Fruit fly (Drosophila melanogaster) whole organism: ENCODE measurements around the gene elB.

Experiments
- CG8478 ChIP-seq: fragments of >200 bp; optimal IDR thresholded peaks from 2 replicates; lab custom pipeline; 2018; ENCODE audit warnings: inconsistent platforms
- Dll ChIP-seq: fragments of >200 bp; optimal IDR thresholded peaks from 2 replicates; lab custom pipeline; 2017
- EcR ChIP-seq, 2 experiments: fragments of >200 bp; optimal IDR thresholded peaks; 2 replicates each; lab custom pipeline; 2017; ENCODE audit warnings: missing biosample characterization in 2 of 2, missing genetic modification characterization in 2 of 2, missing genetic modification reagents in 2 of 2
- pan ChIP-seq: fragments of >200 bp; optimal IDR thresholded peaks from 2 replicates; lab custom pipeline; 2017
- psq ChIP-seq: fragments of >200 bp; optimal IDR thresholded peaks from 2 replicates; lab custom pipeline; 2017
- usp ChIP-seq: fragments of >200 bp; optimal IDR thresholded peaks from 2 replicates; lab custom pipeline; 2017; ENCODE audit warnings: missing biosample characterization, missing genetic modification characterization, mixed read lengths

Gene elB

DNA sequence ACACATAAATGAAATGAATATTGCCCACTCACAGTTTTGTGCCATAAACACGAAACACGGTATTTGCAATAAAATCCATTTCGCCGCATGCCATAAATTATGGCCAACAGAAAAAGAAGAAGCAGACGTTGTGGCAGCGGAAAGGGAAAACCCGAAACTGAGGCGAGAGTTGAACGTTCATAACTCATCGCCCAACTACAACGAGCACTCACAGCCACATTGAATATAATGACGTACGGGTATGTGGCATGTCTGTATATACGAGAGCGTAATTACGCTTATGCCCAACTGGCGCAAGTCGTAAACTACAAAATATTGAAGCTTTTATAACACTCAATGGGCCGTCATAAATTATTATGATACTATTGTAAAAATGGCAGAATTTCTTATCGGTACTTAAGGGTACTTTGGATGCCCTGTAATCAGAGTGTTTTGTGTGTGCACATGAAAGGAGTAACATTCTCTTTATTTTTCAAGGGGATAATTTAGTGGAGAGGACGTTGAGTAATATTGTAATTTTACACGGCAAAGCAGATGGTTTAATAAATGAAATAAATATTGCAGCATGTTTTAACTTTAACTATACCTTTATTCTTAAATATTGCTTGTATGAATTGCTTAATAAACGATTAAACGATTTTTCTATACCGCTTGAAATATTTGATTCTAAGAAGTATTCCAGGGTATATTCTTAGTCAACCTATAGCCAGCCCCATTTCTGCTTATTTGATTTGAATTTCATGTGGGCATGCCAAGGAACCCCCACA is 14.9 kb downstream of the elB start:
- TF ChIP-seq usp (GFP tag; lab: Kevin White, UChicago) (no peak), pan (lab: Kevin White, UChicago) (no peak), EcR (GFP tag; optimal IDR thresholded peaks at IDR 0.05; lab: Kevin White, UChicago) (no peak), CG8478 (lab: Kevin White, UChicago) (no peak), psq (lab: Kevin White, UChicago) (no peak), Dll (no peak)

DNA sequence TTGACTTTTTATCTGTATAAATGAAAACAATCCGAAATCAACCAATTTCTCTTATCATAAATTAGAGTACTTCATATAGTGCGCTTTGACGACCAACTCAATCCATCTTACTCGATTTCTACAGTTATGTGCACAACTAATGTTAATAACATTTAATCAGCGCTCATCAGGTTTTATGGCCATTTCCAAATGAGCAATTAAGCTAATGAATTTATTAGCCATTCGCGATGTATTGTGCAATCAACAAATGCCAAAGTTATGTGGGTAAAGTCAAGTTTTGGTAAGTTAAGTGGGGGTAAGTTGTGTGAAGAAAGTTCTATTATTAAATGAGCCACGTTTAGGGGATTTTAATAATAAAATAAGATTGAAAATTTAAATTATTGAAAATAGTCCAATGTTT is 15.8 kb downstream of the elB start:
- TF ChIP-seq pan (lab: Kevin White, UChicago), result no peak
- TF ChIP-seq EcR (GFP tag; optimal IDR thresholded peaks at IDR 0.05; lab: Kevin White, UChicago), result no peak
- no peak for TF ChIP-seq CG8478 (lab: Kevin White, UChicago)

DNA sequence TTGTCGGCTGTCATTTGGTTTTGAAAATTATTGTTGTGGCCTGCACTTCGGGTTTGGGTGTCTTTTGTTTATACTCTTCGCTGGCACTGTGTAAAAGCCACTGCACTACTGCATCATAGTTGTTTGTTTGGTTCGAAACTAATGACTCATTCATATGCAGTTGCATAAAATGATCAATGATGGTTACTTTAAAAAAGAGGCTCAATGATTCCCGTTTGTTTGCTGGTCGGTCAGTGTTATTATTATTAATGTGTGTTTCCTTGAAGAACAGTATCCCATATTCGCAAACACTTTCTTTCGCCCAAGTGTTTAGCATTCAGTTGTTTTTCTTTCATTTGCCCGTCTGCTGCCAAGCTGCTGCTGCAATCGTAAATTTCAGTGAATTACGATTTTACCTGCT is 20.9 kb downstream of the elB start:
- no peak for TF ChIP-seq CG8478 (lab: Kevin White, UChicago)
- TF ChIP-seq pan (lab: Kevin White, UChicago), result no peak
- TF ChIP-seq Dll, result no peak
- TF ChIP-seq EcR (GFP tag; optimal IDR thresholded peaks at IDR 0.05; lab: Kevin White, UChicago), result no peak
- TF ChIP-seq psq (lab: Kevin White, UChicago), result no peak
- no peak for TF ChIP-seq usp (GFP tag; lab: Kevin White, UChicago)

DNA sequence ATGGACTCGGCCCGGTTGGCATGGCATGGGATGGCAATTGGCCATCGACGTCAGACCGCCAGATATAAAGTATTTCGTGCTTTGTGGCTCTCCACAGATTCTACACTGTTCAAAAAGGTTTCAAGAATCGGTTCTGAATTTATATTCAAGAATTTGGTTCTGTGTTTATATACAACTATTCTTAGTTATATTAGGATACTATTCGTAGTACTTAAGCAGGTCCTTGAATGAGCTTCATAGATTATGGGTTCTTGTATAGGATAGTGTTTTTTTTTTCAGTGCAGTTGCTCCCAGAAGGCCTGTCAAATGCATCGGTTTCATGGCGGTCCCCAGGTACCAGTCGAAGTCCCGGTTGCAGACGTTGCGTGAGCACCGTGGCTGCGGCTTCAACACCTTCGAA is 22.8 kb downstream of the elB start:
- TF ChIP-seq EcR (GFP tag; optimal IDR thresholded peaks at IDR 0.05; lab: Kevin White, UChicago), result no peak
- no peak for TF ChIP-seq Dll
- TF ChIP-seq pan (lab: Kevin White, UChicago), result no peak
- no peak for TF ChIP-seq usp (GFP tag; lab: Kevin White, UChicago)
- no peak for TF ChIP-seq CG8478 (lab: Kevin White, UChicago)
- TF ChIP-seq psq (lab: Kevin White, UChicago), result no peak

DNA sequence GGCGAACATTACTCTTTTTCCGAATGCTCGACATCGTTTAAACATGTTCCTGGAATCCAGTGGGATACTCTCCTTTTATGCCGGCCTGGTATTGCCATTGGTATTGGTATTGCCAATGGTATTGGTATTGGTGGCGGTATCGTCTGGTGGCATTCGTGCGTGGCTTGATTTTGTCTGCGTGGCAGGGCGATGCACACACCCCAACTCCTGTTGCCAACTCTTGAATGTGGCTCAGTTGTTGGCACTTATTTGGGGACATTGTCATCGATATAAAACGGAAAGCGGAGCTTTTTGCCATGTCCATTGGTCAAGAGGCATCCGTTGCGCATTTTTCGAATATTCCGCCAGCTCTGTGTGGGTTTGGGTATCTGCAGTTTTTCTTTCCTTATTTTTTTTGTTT is 27.5 kb downstream of the elB start:
- TF ChIP-seq Dll (no peak), EcR (GFP tag; optimal IDR thresholded peaks at IDR 0.05; lab: Kevin White, UChicago) (no peak), usp (GFP tag; lab: Kevin White, UChicago) (no peak), psq (lab: Kevin White, UChicago) (no peak), pan (lab: Kevin White, UChicago) (no peak), CG8478 (lab: Kevin White, UChicago) (no peak)

DNA sequence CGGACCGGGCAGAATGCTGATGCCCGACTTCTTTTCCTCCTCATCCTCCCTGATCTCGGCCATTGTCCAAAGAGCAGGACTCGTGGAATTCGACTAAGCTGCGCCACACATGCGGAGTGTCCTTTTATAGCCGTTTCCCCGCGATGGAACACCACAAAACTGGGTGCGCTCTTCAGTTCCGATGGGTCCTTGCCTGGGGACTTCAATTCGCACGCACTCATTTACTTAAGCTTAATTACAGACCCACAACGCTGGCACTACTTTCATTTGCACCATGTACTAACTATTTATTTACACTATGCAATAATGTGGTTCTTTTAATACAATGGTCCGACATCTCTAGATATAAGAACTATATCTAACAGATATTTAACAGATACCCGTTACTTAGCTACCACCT is 28.3 kb downstream of the elB start, which contains the start of gene ppk:
ppk (minus strand) TSS at position 101 of the 400 bp plus-strand sequence.
- TF ChIP-seq psq (lab: Kevin White, UChicago) (no peak), pan (lab: Kevin White, UChicago) (no peak), usp (GFP tag; lab: Kevin White, UChicago) (no peak), CG8478 (lab: Kevin White, UChicago) (no peak), Dll (no peak), EcR (GFP tag; optimal IDR thresholded peaks at IDR 0.05; lab: Kevin White, UChicago) (no peak)

DNA sequence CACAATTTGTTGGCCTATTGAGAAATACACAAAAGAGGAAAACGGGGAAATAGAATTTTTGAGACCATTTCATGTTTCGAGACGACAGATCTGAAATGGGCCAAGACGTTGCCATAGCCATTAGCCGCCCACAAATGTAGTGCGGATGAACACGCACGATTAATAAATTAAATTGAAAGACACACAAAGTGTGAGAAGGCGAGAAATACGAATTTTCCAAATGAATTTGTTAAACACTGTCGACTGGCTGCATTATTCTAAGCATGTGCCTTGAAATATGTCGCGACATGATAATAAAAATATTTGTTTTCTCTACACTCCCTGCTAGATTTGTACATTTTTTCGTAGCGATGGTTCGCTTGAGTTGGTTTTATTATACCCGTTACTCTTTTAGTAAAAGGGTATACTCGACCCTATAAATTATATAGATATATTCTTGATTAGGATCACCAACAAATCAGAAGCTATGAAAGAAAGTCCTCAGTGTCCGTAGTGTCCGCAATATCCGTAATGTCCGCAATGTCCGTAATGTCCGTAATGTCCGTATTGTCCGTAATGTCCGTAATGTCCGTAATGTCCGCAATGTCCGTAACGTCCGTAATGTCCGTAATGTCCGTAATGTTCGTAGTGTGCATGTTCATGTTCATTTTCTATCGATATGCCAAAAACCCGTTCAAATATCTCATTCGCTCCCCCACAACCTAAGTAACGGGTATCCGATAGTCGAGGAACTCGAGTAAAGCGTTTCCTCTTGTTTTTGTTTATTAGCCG is 32.7 kb downstream of the elB start:
- TF ChIP-seq CG8478 (lab: Kevin White, UChicago) (no peak), pan (lab: Kevin White, UChicago) (no peak), usp (GFP tag; lab: Kevin White, UChicago) (no peak)

DNA sequence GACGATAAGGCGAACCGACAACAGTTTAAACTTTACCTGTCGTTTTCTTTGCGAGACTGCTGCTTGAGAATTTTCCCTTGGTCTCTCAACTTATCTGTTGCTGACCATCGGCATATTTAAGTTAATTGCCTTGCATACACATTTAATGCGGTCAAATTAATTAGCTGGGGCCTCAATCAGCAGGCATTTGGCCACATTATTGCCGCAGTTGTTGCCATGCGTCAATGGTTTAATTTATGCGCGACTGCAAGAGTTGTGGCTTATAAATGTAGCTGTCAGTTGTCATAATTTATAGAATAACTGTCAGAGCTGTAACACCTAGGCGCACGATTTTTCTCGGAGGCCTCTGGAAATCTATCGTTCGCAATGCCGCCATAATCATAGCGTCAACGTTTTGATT is 35.3 kb downstream of the elB start:
- TF ChIP-seq usp (GFP tag; lab: Kevin White, UChicago) (no peak), Dll (no peak), EcR (GFP tag; optimal IDR thresholded peaks at IDR 0.05; lab: Kevin White, UChicago) (no peak), psq (lab: Kevin White, UChicago) (no peak), CG8478 (lab: Kevin White, UChicago) (no peak), pan (lab: Kevin White, UChicago) (no peak)

DNA sequence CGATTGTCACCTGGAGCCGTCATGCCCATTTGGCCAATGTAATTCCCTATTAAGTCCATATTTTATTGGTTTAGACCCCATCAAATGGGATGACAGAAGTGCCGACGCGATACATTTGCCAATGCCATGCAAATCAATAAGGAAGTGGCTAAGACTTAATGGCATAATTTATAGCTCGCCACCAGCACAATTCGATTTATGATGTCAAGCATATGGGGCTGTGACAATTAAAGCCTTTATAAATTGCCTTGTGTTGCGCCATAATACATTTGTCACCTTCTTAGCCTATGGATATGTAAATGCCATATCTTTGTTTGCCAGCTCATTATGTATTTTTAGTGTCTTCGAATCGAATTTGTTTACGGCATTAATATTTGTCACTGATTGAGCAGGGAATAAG is 36.1 kb downstream of the elB start:
- TF ChIP-seq EcR (GFP tag; optimal IDR thresholded peaks at IDR 0.05; lab: Kevin White, UChicago) (no peak), pan (lab: Kevin White, UChicago) (no peak), psq (lab: Kevin White, UChicago) (no peak), CG8478 (lab: Kevin White, UChicago) (no peak), Dll (no peak), usp (GFP tag; lab: Kevin White, UChicago) (no peak)

DNA sequence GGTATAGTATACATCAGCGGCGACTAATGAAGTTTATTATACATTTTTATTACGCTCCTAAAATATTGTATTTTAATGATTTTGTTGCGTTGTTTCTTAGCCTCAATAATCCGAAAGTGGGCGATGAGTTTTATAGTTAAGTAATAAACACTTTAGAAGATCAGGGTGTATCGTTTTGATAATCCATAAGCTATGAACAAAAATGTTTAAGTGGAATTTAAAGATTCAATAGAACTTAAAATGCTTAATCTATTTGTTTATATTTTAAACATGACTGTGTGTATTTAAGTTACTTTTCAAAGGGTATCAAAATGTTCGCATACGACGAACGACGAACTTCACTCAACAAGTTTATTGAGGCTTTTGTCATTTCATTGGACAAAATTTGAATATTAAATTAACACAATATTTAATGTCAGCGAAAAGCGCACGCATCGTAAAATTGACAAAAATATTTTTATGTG is 37.1 kb downstream of the elB start:
- TF ChIP-seq psq (lab: Kevin White, UChicago) (no peak), EcR (GFP tag; optimal IDR thresholded peaks at IDR 0.05; lab: Kevin White, UChicago) (no peak), pan (lab: Kevin White, UChicago) (no peak), usp (GFP tag; lab: Kevin White, UChicago) (no peak), Dll (no peak), CG8478 (lab: Kevin White, UChicago) (no peak)

DNA sequence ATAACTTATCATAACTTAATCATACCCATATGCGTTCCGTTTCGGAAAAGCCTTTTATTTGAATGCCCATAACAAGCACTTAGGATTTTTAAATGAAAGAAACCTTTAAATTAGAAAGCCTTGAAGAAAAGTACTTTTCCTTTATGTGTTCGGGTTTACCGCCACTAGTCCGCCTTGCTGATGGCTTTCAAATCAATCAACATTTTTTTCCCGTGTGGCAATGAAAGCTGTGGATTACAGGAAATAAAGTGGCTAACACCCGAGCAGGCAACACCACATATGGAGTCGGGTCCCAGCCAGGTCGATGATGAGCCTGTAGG is 38.6 kb downstream of the elB start:
- TF ChIP-seq CG8478 (lab: Kevin White, UChicago), result no peak
- TF ChIP-seq psq (lab: Kevin White, UChicago), result no peak
- TF ChIP-seq pan (lab: Kevin White, UChicago), result no peak
